Worm (Caenorhabditis elegans) whole organism, early embryonic: ENCODE results near the gene kcnl-3.

Experiments
- B0310.2 ChIP-seq: sonication (generic microtip); optimal IDR thresholded peaks from 2 replicates; lab custom pipeline; 2016; ENCODE audit warnings: mild to moderate bottlenecking, missing genetic modification characterization, missing compliant biosample characterization
- F13C5.2 ChIP-seq: sonication (generic microtip); optimal IDR thresholded peaks from 2 replicates; lab custom pipeline; 2017; ENCODE audit warnings: mild to moderate bottlenecking, missing genetic modification characterization, inconsistent platforms, missing compliant biosample characterization
- ama-1 ChIP-seq: fragments of 150-350 bp; optimal IDR thresholded peaks from 2 replicates; lab custom pipeline; 2014
- ceh-13 ChIP-seq: fragments of 200-800 bp; sonication (Bioruptor generic); optimal IDR thresholded peaks from 2 replicates; lab custom pipeline; 2018; ENCODE audit warnings: mild to moderate bottlenecking, missing genetic modification characterization, missing compliant biosample characterization
- flt-1 ChIP-seq: fragments of 200-800 bp; sonication (Bioruptor generic); IDR thresholded peaks from 2 replicates; pipeline ENCODE4 v1.3.6; 2022; ENCODE audit warnings: missing genetic modification characterization, missing compliant biosample characterization
- hnd-1 ChIP-seq: sonication (generic microtip); optimal IDR thresholded peaks from 2 replicates; lab custom pipeline; 2016; ENCODE audit warnings: missing genetic modification characterization, missing compliant biosample characterization

ce11 chrX:5373597-5373996 is 13.1 kb upstream of the kcnl-3 start:
- TF ChIP-seq F13C5.2 (tag; lab: Kevin White, UChicago), result no peak
- TF ChIP-seq ama-1 (lab: Kevin White, UChicago), result no peak
- TF ChIP-seq ceh-13, result no peak
- TF ChIP-seq flt-1 (GFP tag; lab: Robert Waterston, UW), result no peak
- no peak for TF ChIP-seq B0310.2 (tag; lab: Kevin White, UChicago)
- no peak for TF ChIP-seq hnd-1 (tag; lab: Kevin White, UChicago)
